Worm (Caenorhabditis elegans): ENCODE measurements around the gene T24D5.4.

Gene T24D5.4

ce11 chrX:12596868-12597267 lies at the start of gene T24D5.4:
T24D5.4 (plus strand) TSS chrX:12597168.
- TF ChIP-seq ama-1 (optimal IDR thresholded peaks at IDR 0.05) (no peak), ama-1 (GFP tag; optimal IDR thresholded peaks at IDR 0.05) (no peak), K12H6.12 (tag; optimal IDR thresholded peaks at IDR 0.05) (no peak), ceh-58 (GFP tag; IDR thresholded peaks at IDR 0.05) (no peak), F37B4.10 (GFP tag; IDR thresholded peaks at IDR 0.05) (no peak), lag-1 (GFP tag; IDR thresholded peaks at IDR 0.05) (no peak), F22D6.2 (tag; optimal IDR thresholded peaks at IDR 0.05) (no peak), D2030.7 (GFP tag; IDR thresholded peaks at IDR 0.05) (no peak), ztf-25 (GFP tag; IDR thresholded peaks at IDR 0.05) (no peak), nhr-27 (tag; optimal IDR thresholded peaks at IDR 0.05) (no peak), sptf-2 (GFP tag; optimal IDR thresholded peaks at IDR 0.05) (no peak), lir-1 (GFP tag; conservative IDR thresholded peaks at IDR 0.05) (no peak), lin-54 (GFP tag; optimal IDR thresholded peaks at IDR 0.05) (no peak), aptf-2 (GFP tag; conservative IDR thresholded peaks at IDR 0.05) (no peak), tlf-1 (GFP tag; optimal IDR thresholded peaks at IDR 0.05) (no peak), efl-1 (GFP tag; optimal IDR thresholded peaks at IDR 0.05) (no peak), him-1 (tag; optimal IDR thresholded peaks at IDR 0.05) (no peak), F10E7.11 (tag; optimal IDR thresholded peaks at IDR 0.05) (no peak), ceh-100 (GFP tag; IDR thresholded peaks at IDR 0.05) (no peak), ceh-91 (GFP tag; IDR thresholded peaks at IDR 0.05) (no peak)

- TF ChIP-seq snpc-1.1 (tag; optimal IDR thresholded peaks at IDR 0.05; ENCODE audit: insufficient read depth): no peak
- no peak for TF ChIP-seq ztf-26 (tag; optimal IDR thresholded peaks at IDR 0.05)
- no peak for TF ChIP-seq nhr-80 (tag; optimal IDR thresholded peaks at IDR 0.05)
- TF ChIP-seq mes-4 (tag; optimal IDR thresholded peaks at IDR 0.05): no peak
- TF ChIP-seq madf-10 (tag; optimal IDR thresholded peaks at IDR 0.05): no peak
- TF ChIP-seq hrde-1 (tag; optimal IDR thresholded peaks at IDR 0.05; ENCODE audit: borderline replicate concordance): no peak
- no peak for TF ChIP-seq him-1 (tag; optimal IDR thresholded peaks at IDR 0.05)
- no peak for TF ChIP-seq Y53G8AR.9 (GFP tag; conservative IDR thresholded peaks at IDR 0.05)
- TF ChIP-seq mxl-1 (tag; optimal IDR thresholded peaks at IDR 0.05): no peak
- no peak for TF ChIP-seq B0035.1 (tag; optimal IDR thresholded peaks at IDR 0.05)
- TF ChIP-seq ama-1 (optimal IDR thresholded peaks at IDR 0.05): no peak
- TF ChIP-seq ama-1 (GFP tag; optimal IDR thresholded peaks at IDR 0.05): no peak
- no peak for TF ChIP-seq hlh-26 (GFP tag; conservative IDR thresholded peaks at IDR 0.05)
- no peak for TF ChIP-seq ztf-22 (GFP tag; optimal IDR thresholded peaks at IDR 0.05)
- no peak for TF ChIP-seq mel-28 (tag; optimal IDR thresholded peaks at IDR 0.05; ENCODE audit: borderline replicate concordance)
- TF ChIP-seq aptf-2 (GFP tag; conservative IDR thresholded peaks at IDR 0.05): no peak
- no peak for TF ChIP-seq ets-4 (GFP tag; optimal IDR thresholded peaks at IDR 0.05)
Observed at ce11 chrX:12549056-12549455, 47.9 kb upstream of the T24D5.4 start.

- TF ChIP-seq rpc-1 (optimal IDR thresholded peaks at IDR 0.05): no peak
- TF ChIP-seq rpc-1 (tag; optimal IDR thresholded peaks at IDR 0.05): no peak
- no peak for TF ChIP-seq lin-26 (GFP tag; IDR thresholded peaks at IDR 0.05)
- TF ChIP-seq efl-1 (GFP tag; optimal IDR thresholded peaks at IDR 0.05): no peak
Observed at ce11 chrX:12551633-12552032, 45.3 kb upstream of the T24D5.4 start, which contains the start of gene npr-4. npr-4 (minus strand) TSS chrX:12551684.

ce11 chrX:12563589-12563988 lies 33.4 kb upstream of the T24D5.4 start:
- TF ChIP-seq snpc-4 (GFP tag; optimal IDR thresholded peaks at IDR 0.05) (peak; percentile 84), snpc-4 (tag; optimal IDR thresholded peaks at IDR 0.05) (peak in 1 of 4 experiments; percentile 12), efl-1 (GFP tag; optimal IDR thresholded peaks at IDR 0.05) (no peak), F33H1.4 (GFP tag; IDR thresholded peaks at IDR 0.05) (no peak), sptf-2 (GFP tag; optimal IDR thresholded peaks at IDR 0.05) (peak; percentile 92), attf-3 (GFP tag; conservative IDR thresholded peaks at IDR 0.05) (peak; percentile 49), attf-6 (GFP tag; IDR thresholded peaks at IDR 0.05) (peak; percentile 81), mxl-1 (tag; optimal IDR thresholded peaks at IDR 0.05) (peak; percentile 93), B0035.1 (tag; optimal IDR thresholded peaks at IDR 0.05) (peak; percentile 63), madf-3 (GFP tag; IDR thresholded peaks at IDR 0.05) (peak; percentile 82), ztf-3 (GFP tag; optimal IDR thresholded peaks at IDR 0.05) (peak; percentile 53), tbp1 (GFP tag; optimal IDR thresholded peaks at IDR 0.05) (peak; percentile 97), nhr-90 (tag; optimal IDR thresholded peaks at IDR 0.05) (peak; percentile 92), B0261.1 (tag; optimal IDR thresholded peaks at IDR 0.05) (peak; percentile 98), madf-8 (GFP tag; conservative IDR thresholded peaks at IDR 0.05) (no peak), ceh-91 (GFP tag; IDR thresholded peaks at IDR 0.05) (peak; percentile 32; the same call in 1 of the 2 replicates)
